Fruit fly (Drosophila melanogaster) whole organism, embryonic: Measurements from ENCODE around the gene CG43163.

Source experiments
- Asciz ChIP-seq: fragments of 200-800 bp; sonication (Bioruptor generic); optimal IDR thresholded peaks from 2 replicates; lab custom pipeline; 2017; ENCODE audit warnings: missing biosample characterization, mild to moderate bottlenecking, missing genetic modification characterization, missing genetic modification reagents
- Atf6 ChIP-seq: fragments of 200-800 bp; sonication (Bioruptor generic); IDR thresholded peaks from 2 replicates; pipeline ENCODE4 v1.3.6; 2022; ENCODE audit warnings: missing biosample characterization, missing genetic modification characterization
- Awh ChIP-seq: fragments of 200-800 bp; sonication (Bioruptor generic); IDR thresholded peaks from 2 replicates; pipeline ENCODE4, ENCODE4 v1.3.6; 2022; ENCODE audit warnings: missing biosample characterization, missing genetic modification characterization
- B-H1 ChIP-seq: fragments of 200-800 bp; sonication (Bioruptor generic); IDR thresholded peaks from 3 replicates; pipeline ENCODE4 v1.3.6; 2022; ENCODE audit warnings: missing biosample characterization, missing genetic modification characterization
- Bgb ChIP-seq: fragments of 200-800 bp; sonication (Bioruptor generic); IDR thresholded peaks from 2 replicates; pipeline ENCODE4 v1.3.6; 2022; ENCODE audit warnings: missing biosample characterization, missing genetic modification characterization; ENCODE audit not compliant: partially characterized antibody
- C15 ChIP-seq: fragments of 200-800 bp; sonication (Bioruptor generic); IDR thresholded peaks from 3 replicates; pipeline ENCODE4 v1.3.6; 2022; ENCODE audit warnings: missing biosample characterization, missing genetic modification characterization
- CG12391 ChIP-seq: fragments of 200-800 bp; sonication (Bioruptor generic); optimal IDR thresholded peaks from 3 replicates; lab custom pipeline; 2018; ENCODE audit warnings: missing biosample characterization, mild to moderate bottlenecking, missing genetic modification characterization, moderate library complexity
- CG12769 ChIP-seq: fragments of 200-800 bp; sonication (Bioruptor generic); optimal IDR thresholded peaks from 2 replicates; lab custom pipeline; 2019; ENCODE audit warnings: missing biosample characterization, mild to moderate bottlenecking, missing genetic modification characterization, moderate library complexity
- CG1529 ChIP-seq: fragments of 200-800 bp; sonication (Bioruptor generic); optimal IDR thresholded peaks from 3 replicates; lab custom pipeline; 2018; ENCODE audit warnings: missing biosample characterization, missing genetic modification characterization
- CG15696 ChIP-seq: fragments of 200-800 bp; sonication (Bioruptor generic); optimal IDR thresholded peaks from 2 replicates; lab custom pipeline; 2019; ENCODE audit warnings: missing biosample characterization, mild to moderate bottlenecking, missing genetic modification characterization, moderate library complexity
- CG16863 ChIP-seq: fragments of 200-800 bp; sonication (Bioruptor generic); optimal IDR thresholded peaks from 3 replicates; lab custom pipeline; 2016; ENCODE audit warnings: missing biosample characterization, missing genetic modification characterization
- CG17186 ChIP-seq: fragments of 200-800 bp; sonication (Bioruptor generic); optimal IDR thresholded peaks from 3 replicates; lab custom pipeline; 2017; ENCODE audit warnings: missing biosample characterization, missing genetic modification reagents, missing genetic modification characterization
- CG17912 ChIP-seq: fragments of 200-800 bp; sonication (Bioruptor generic); optimal IDR thresholded peaks from 2 replicates; lab custom pipeline; 2018; ENCODE audit warnings: missing biosample characterization, mild to moderate bottlenecking, missing genetic modification characterization
- CG2202 ChIP-seq: fragments of 200-800 bp; sonication (Bioruptor generic); optimal IDR thresholded peaks from 2 replicates; lab custom pipeline; 2018; ENCODE audit warnings: missing biosample characterization, mild to moderate bottlenecking, missing genetic modification characterization
- CG2712 ChIP-seq: fragments of 200-800 bp; optimal IDR thresholded peaks from 3 replicates; lab custom pipeline; 2019; ENCODE audit warnings: missing biosample characterization, mild to moderate bottlenecking, missing genetic modification characterization, moderate library complexity
- CG30431 ChIP-seq: fragments of 200-800 bp; sonication (Bioruptor generic); optimal IDR thresholded peaks from 2 replicates; lab custom pipeline; 2017; ENCODE audit warnings: missing biosample characterization, missing genetic modification characterization
- CG32767 ChIP-seq: fragments of 200-800 bp; sonication (Bioruptor generic); IDR thresholded peaks from 2 replicates; pipeline ENCODE4 v1.3.6; 2022; ENCODE audit warnings: missing biosample characterization, missing genetic modification characterization
- CG32772 ChIP-seq: fragments of 200-800 bp; sonication (Bioruptor generic); IDR thresholded peaks from 2 replicates; pipeline ENCODE4 v1.3.6; 2022; ENCODE audit warnings: missing biosample characterization, missing genetic modification characterization
- CG33557 ChIP-seq: fragments of 200-800 bp; sonication (Bioruptor generic); optimal IDR thresholded peaks from 2 replicates; lab custom pipeline; 2019; ENCODE audit warnings: missing biosample characterization, mild to moderate bottlenecking, missing genetic modification characterization, moderate library complexity
- CG43689 ChIP-seq: fragments of 200-800 bp; sonication (Bioruptor generic); IDR thresholded peaks from 2 replicates; pipeline ENCODE4 v1.3.6; 2022; ENCODE audit warnings: missing biosample characterization, missing genetic modification characterization
- CG4424 ChIP-seq: fragments of 200-800 bp; sonication (Bioruptor generic); optimal IDR thresholded peaks from 3 replicates; lab custom pipeline; 2016; ENCODE audit warnings: missing biosample characterization, missing genetic modification characterization
- CG4854 ChIP-seq: fragments of 200-800 bp; sonication (Bioruptor generic); optimal IDR thresholded peaks from 2 replicates; lab custom pipeline; 2016; ENCODE audit warnings: missing biosample characterization, missing genetic modification characterization, inconsistent platforms
- CG6175 ChIP-seq: fragments of 200-800 bp; sonication (Bioruptor generic); IDR thresholded peaks from 3 replicates; pipeline ENCODE4 v1.3.6; 2022; ENCODE audit warnings: missing biosample characterization, missing genetic modification characterization
- Camta ChIP-seq: fragments of 200-800 bp; sonication (Bioruptor generic); optimal IDR thresholded peaks from 2 replicates; lab custom pipeline; 2016; ENCODE audit warnings: missing biosample characterization, missing genetic modification characterization
- D19A ChIP-seq: fragments of 200-800 bp; optimal IDR thresholded peaks from 3 replicates; lab custom pipeline; 2019; ENCODE audit warnings: missing biosample characterization, mild to moderate bottlenecking, missing genetic modification characterization, moderate library complexity
- Dbx ChIP-seq: fragments of 200-800 bp; sonication (Bioruptor generic); IDR thresholded peaks from 3 replicates; pipeline ENCODE4 v1.3.6; 2022; ENCODE audit warnings: missing biosample characterization, missing genetic modification characterization
- Dp ChIP-seq: fragments of 200-800 bp; sonication (Bioruptor generic); optimal IDR thresholded peaks from 2 replicates; lab custom pipeline; 2018; ENCODE audit warnings: missing biosample characterization, mild to moderate bottlenecking, missing genetic modification characterization, moderate library complexity
- Drgx ChIP-seq: fragments of 200-800 bp; sonication (Bioruptor generic); IDR thresholded peaks from 2 replicates; pipeline ENCODE4 v1.3.6; 2022; ENCODE audit warnings: missing biosample characterization, missing genetic modification characterization
- Elba2 ChIP-seq: fragments of 200-800 bp; sonication (Bioruptor generic); optimal IDR thresholded peaks from 3 replicates; lab custom pipeline; 2016; ENCODE audit warnings: missing biosample characterization, missing genetic modification characterization
- Ets97D ChIP-seq: fragments of 200-800 bp; sonication (Bioruptor generic); optimal IDR thresholded peaks from 3 replicates; lab custom pipeline; 2016; ENCODE audit warnings: missing biosample characterization, missing genetic modification characterization
- Hr3 ChIP-seq: fragments of 200-800 bp; sonication (Bioruptor generic); optimal IDR thresholded peaks from 3 replicates; lab custom pipeline; 2016; ENCODE audit warnings: missing biosample characterization, missing genetic modification characterization
- Hr39 ChIP-seq: fragments of >200 bp; optimal IDR thresholded peaks from 2 replicates; lab custom pipeline; 2017
- Kr ChIP-seq: fragments of 200-800 bp; sonication (Bioruptor generic); optimal IDR thresholded peaks from 2 replicates; lab custom pipeline; 2017; ENCODE audit warnings: missing biosample characterization, mild to moderate bottlenecking, missing genetic modification characterization
- Rfx ChIP-seq: fragments of 200-800 bp; sonication (Bioruptor generic); IDR thresholded peaks from 2 replicates; pipeline ENCODE4 v1.3.6; 2022; ENCODE audit warnings: missing biosample characterization, missing genetic modification characterization
- Rx ChIP-seq: fragments of 200-800 bp; sonication (Bioruptor generic); IDR thresholded peaks from 2 replicates; pipeline ENCODE4 v1.3.6; 2022; ENCODE audit warnings: missing biosample characterization, missing genetic modification characterization
- ap ChIP-seq: fragments of 200-800 bp; sonication (Bioruptor generic); IDR thresholded peaks from 2 replicates; pipeline ENCODE4 v1.3.6; 2022; ENCODE audit warnings: missing biosample characterization, missing genetic modification characterization
- cwo ChIP-seq: fragments of 200-800 bp; sonication (Bioruptor generic); optimal IDR thresholded peaks from 3 replicates; lab custom pipeline; 2017; ENCODE audit warnings: missing biosample characterization, missing genetic modification characterization, mild to moderate bottlenecking, moderate library complexity, missing genetic modification reagents
- disco-r ChIP-seq: fragments of 200-800 bp; sonication (Bioruptor generic); optimal IDR thresholded peaks from 2 replicates; lab custom pipeline; 2016; ENCODE audit warnings: missing biosample characterization, missing genetic modification characterization
- grn ChIP-seq: fragments of 200-800 bp; sonication (Bioruptor generic); optimal IDR thresholded peaks from 3 replicates; lab custom pipeline; 2017; ENCODE audit warnings: missing biosample characterization, missing genetic modification characterization
- inv ChIP-seq: fragments of 200-800 bp; sonication (Bioruptor generic); IDR thresholded peaks from 2 replicates; pipeline ENCODE4 v1.3.6; 2022; ENCODE audit warnings: missing biosample characterization, missing genetic modification characterization; ENCODE audit not compliant: partially characterized antibody
- kay ChIP-seq: fragments of 200-800 bp; sonication (Bioruptor generic); optimal IDR thresholded peaks from 2 replicates; lab custom pipeline; 2016; ENCODE audit warnings: missing biosample characterization, missing genetic modification characterization
- lbe ChIP-seq: fragments of 200-800 bp; sonication (Bioruptor generic); optimal IDR thresholded peaks from 2 replicates; lab custom pipeline; 2016; ENCODE audit warnings: missing biosample characterization, mild to moderate bottlenecking, missing genetic modification characterization
- peb ChIP-seq: fragments of 200-800 bp; sonication (Bioruptor generic); IDR thresholded peaks from 2 replicates; pipeline ENCODE4 v1.3.6; 2022; ENCODE audit warnings: missing biosample characterization, missing genetic modification characterization
- pfk ChIP-seq: fragments of 200-800 bp; sonication (Bioruptor generic); optimal IDR thresholded peaks from 2 replicates; lab custom pipeline; 2018; ENCODE audit warnings: missing biosample characterization, mild to moderate bottlenecking, missing genetic modification characterization, moderate library complexity
- sens-2 ChIP-seq: fragments of 200-800 bp; sonication (Bioruptor generic); IDR thresholded peaks from 2 replicates; pipeline ENCODE4 v1.3.6; 2022; ENCODE audit warnings: missing biosample characterization, missing genetic modification characterization
- sob ChIP-seq: fragments of 200-800 bp; sonication (Bioruptor generic); IDR thresholded peaks from 2 replicates; pipeline ENCODE4 v1.3.6; 2022; ENCODE audit warnings: missing biosample characterization, missing genetic modification characterization
- sqz ChIP-seq: fragments of 200-800 bp; sonication (Bioruptor generic); optimal IDR thresholded peaks from 3 replicates; lab custom pipeline; 2018; ENCODE audit warnings: missing biosample characterization, mild to moderate bottlenecking, missing genetic modification characterization
- tna ChIP-seq: fragments of 200-800 bp; sonication (Bioruptor generic); IDR thresholded peaks from 2 replicates; pipeline ENCODE4 v1.3.6; 2022; ENCODE audit warnings: missing biosample characterization, missing genetic modification characterization; ENCODE audit not compliant: partially characterized antibody
- toy ChIP-seq: fragments of 200-800 bp; sonication (Bioruptor generic); IDR thresholded peaks from 2 replicates; pipeline ENCODE4 v1.3.6; 2022; ENCODE audit warnings: missing biosample characterization, missing genetic modification characterization
- trh ChIP-seq: fragments of 200-800 bp; sonication (Bioruptor generic); optimal IDR thresholded peaks from 2 replicates; lab custom pipeline; 2016; ENCODE audit warnings: missing biosample characterization, missing genetic modification characterization
- twi ChIP-seq: fragments of 200-800 bp; optimal IDR thresholded peaks from 2 replicates; lab custom pipeline; 2019; ENCODE audit warnings: missing biosample characterization, mild to moderate bottlenecking, missing genetic modification characterization, moderate library complexity
- wdn ChIP-seq: fragments of 200-800 bp; sonication (Bioruptor generic); IDR thresholded peaks from 2 replicates; pipeline ENCODE4 v1.3.6; 2022; ENCODE audit warnings: missing biosample characterization, missing genetic modification characterization
- zf30C ChIP-seq: fragments of 200-800 bp; sonication (Bioruptor generic); optimal IDR thresholded peaks from 3 replicates; lab custom pipeline; 2018; ENCODE audit warnings: missing biosample characterization, mild to moderate bottlenecking, missing genetic modification characterization

CG43163 gene

DNA sequence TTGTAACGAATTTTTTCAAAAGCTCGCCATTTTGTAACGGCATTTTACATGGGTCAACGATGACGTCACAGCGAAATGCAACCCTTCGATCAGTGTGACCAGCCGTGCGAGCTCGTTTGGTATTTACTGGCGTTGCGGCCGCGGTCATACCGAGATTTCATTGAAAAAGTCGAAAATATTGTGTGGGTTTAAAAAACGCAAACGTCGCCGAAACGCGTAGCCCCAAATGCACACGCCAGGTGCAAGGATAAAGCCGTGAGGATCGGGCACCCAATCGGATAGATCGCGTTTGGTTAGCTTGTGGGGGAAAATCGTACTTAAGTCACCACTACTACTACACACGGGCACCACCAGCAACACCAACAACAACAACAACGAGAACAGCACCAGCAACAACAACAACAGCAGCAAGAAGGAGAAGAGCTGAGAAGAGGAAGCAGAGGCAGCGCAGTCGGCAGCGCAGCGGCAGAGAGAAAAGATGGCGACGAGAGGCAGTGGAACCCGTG is 82.1 kb downstream of the CG43163 start, which contains the start of gene Cbl (continued):
- no peak for TF ChIP-seq CG1529 (GFP tag; lab: Kevin White, UChicago)
- TF ChIP-seq CG4424 (GFP tag; lab: Kevin White, UChicago), result peak; percentile 0
- TF ChIP-seq Rfx (GFP tag; lab: Robert Waterston, UW), result no peak
- no peak for TF ChIP-seq sqz (GFP tag; lab: Kevin White, UChicago)
- no peak for TF ChIP-seq ap (GFP tag; lab: Robert Waterston, UW)
- no peak for TF ChIP-seq B-H1 (GFP tag; lab: Robert Waterston, UW)
- no peak for TF ChIP-seq Rx (GFP tag; lab: Robert Waterston, UW)
- TF ChIP-seq toy (GFP tag; lab: Robert Waterston, UW), result no peak
- TF ChIP-seq CG33557 (GFP tag; lab: Kevin White, UChicago), result peak; percentile 17
- TF ChIP-seq CG32772 (GFP tag; lab: Robert Waterston, UW), result no peak
- no peak for TF ChIP-seq tna
- no peak for TF ChIP-seq sob (GFP tag; lab: Robert Waterston, UW)
- no peak for TF ChIP-seq CG16863 (GFP tag; lab: Kevin White, UChicago)
- TF ChIP-seq CG12769, result no peak
- no peak for TF ChIP-seq Elba2
- no peak for TF ChIP-seq CG30431 (GFP tag; lab: Kevin White, UChicago)
- no peak for TF ChIP-seq CG15696 (tag; lab: Kevin White, UChicago)
- TF ChIP-seq Kr, result no peak
- no peak for TF ChIP-seq cwo (GFP tag; lab: Kevin White, UChicago)
- no peak for TF ChIP-seq disco-r (GFP tag; lab: Kevin White, UChicago)
- TF ChIP-seq peb (GFP tag; lab: Robert Waterston, UW), result no peak
- TF ChIP-seq Dbx (GFP tag; lab: Robert Waterston, UW), result no peak
- TF ChIP-seq CG17912 (GFP tag; lab: Kevin White, UChicago), result peak; percentile 46
- TF ChIP-seq Atf6 (GFP tag; lab: Robert Waterston, UW), result 0 out of 2 replicates have a peak, but pooled peaks have one; percentile 26
- no peak for TF ChIP-seq CG32767 (GFP tag; lab: Robert Waterston, UW)
- TF ChIP-seq C15 (GFP tag; lab: Robert Waterston, UW), result no peak
- TF ChIP-seq CG17186, result peak; percentile 61
- no peak for TF ChIP-seq grn (GFP tag; lab: Kevin White, UChicago)
- no peak for TF ChIP-seq Hr3 (GFP tag; lab: Kevin White, UChicago)
- TF ChIP-seq Dp (GFP tag; lab: Kevin White, UChicago), result peak; percentile 58
- TF ChIP-seq Ets97D (GFP tag; lab: Kevin White, UChicago), result peak; percentile 91
- TF ChIP-seq D19A (tag; lab: Kevin White, UChicago), result no peak
- no peak for TF ChIP-seq twi (tag; lab: Kevin White, UChicago)
- peak; percentile 25 for TF ChIP-seq CG2202 (tag; lab: Kevin White, UChicago)
- no peak for TF ChIP-seq lbe (GFP tag; lab: Kevin White, UChicago)
- peak; percentile 12 for TF ChIP-seq CG4854 (GFP tag; lab: Kevin White, UChicago)
- peak; percentile 52 for TF ChIP-seq CG2712 (tag; lab: Kevin White, UChicago)
- TF ChIP-seq pfk (GFP tag; lab: Kevin White, UChicago), result no peak
- TF ChIP-seq inv, result no peak
- peak; percentile 30 for TF ChIP-seq CG12391
- TF ChIP-seq kay (GFP tag; lab: Kevin White, UChicago), result peak; percentile 65
- TF ChIP-seq Camta, result no peak
- no peak for TF ChIP-seq CG43689 (GFP tag; lab: Robert Waterston, UW)
- TF ChIP-seq wdn (GFP tag; lab: Robert Waterston, UW), result no peak
- TF ChIP-seq Drgx (GFP tag; lab: Robert Waterston, UW), result no peak
- no peak for TF ChIP-seq trh
- TF ChIP-seq CG6175 (GFP tag; lab: Robert Waterston, UW), result no peak
- no peak for TF ChIP-seq zf30C (GFP tag; lab: Kevin White, UChicago)
- no peak for TF ChIP-seq sens-2 (GFP tag; lab: Robert Waterston, UW)
- peak; percentile 49; the same call in 1 of the 2 replicates for TF ChIP-seq Bgb (GFP tag; lab: Robert Waterston, UW)
- no peak for TF ChIP-seq Asciz (GFP tag; lab: Kevin White, UChicago)
- no peak for TF ChIP-seq Awh (GFP tag; lab: Robert Waterston, UW)
- no peak for TF ChIP-seq Hr39 (lab: Kevin White, UChicago)
